Worm (Caenorhabditis elegans) whole organism, L2 larva: ENCODE data around the gene nhr-39.

Experiments
- alr-1 ChIP-seq: fragments of 150-350 bp; optimal IDR thresholded peaks from 2 replicates; lab custom pipeline; 2014; ENCODE audit warnings: missing biosample characterization, missing genetic modification characterization
- blmp-1 ChIP-seq: sonication (generic microtip); optimal IDR thresholded peaks from 2 replicates; lab custom pipeline; 2017; ENCODE audit warnings: missing genetic modification characterization, mild to moderate bottlenecking, missing compliant biosample characterization, antibody characterized with exemption, moderate library complexity; ENCODE audit not compliant: insufficient read depth
- dmd-4 ChIP-seq: sonication (generic microtip); optimal IDR thresholded peaks from 2 replicates; lab custom pipeline; 2017; ENCODE audit warnings: missing biosample characterization, missing genetic modification characterization
- gmeb-1 ChIP-seq: fragments of 150-350 bp; optimal IDR thresholded peaks from 2 replicates; lab custom pipeline; 2014; ENCODE audit warnings: missing biosample characterization, missing genetic modification characterization
- nhr-10 ChIP-seq: sonication (generic microtip); optimal IDR thresholded peaks from 2 replicates; lab custom pipeline; 2017; ENCODE audit warnings: missing biosample characterization, missing genetic modification characterization
- nhr-11 ChIP-seq: fragments of 150-350 bp; optimal IDR thresholded peaks from 2 replicates; lab custom pipeline; 2014; ENCODE audit warnings: missing biosample characterization, missing genetic modification characterization
- snpc-4 ChIP-seq: fragments of 150-350 bp; optimal IDR thresholded peaks from 2 replicates; lab custom pipeline; 2014; ENCODE audit warnings: missing biosample characterization, missing genetic modification characterization
- zag-1 ChIP-seq: fragments of 150-350 bp; optimal IDR thresholded peaks from 2 replicates; lab custom pipeline; 2014; ENCODE audit warnings: missing biosample characterization, missing genetic modification characterization
- ztf-11 ChIP-seq: sonication (generic microtip); optimal IDR thresholded peaks from 2 replicates; lab custom pipeline; 2017; ENCODE audit warnings: missing biosample characterization, missing genetic modification characterization

DNA sequence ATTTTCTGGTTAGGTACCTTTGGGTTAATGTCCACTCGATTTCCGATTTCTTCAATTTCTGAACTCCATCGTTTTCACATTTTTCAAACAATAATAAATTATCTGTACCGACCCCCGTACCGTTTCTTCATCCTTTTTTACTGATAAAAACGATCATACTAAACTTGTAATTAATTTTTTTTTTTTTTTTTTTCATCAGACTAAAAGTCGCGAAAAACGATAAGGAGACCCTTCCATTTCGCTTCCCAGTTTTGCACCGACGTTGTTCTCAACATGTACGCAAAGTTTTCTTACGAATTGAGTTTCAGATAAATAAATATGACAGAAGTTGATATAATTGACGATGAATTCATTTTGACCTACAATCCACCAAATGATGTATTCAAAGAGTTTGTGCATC lies 18.1 kb downstream of the nhr-39 start, which contains the start of gene F44A2.7:
- TF ChIP-seq dmd-4 (tag; lab: Kevin White, UChicago), result no peak
- TF ChIP-seq gmeb-1 (tag; lab: Kevin White, UChicago), result no peak
- no peak for TF ChIP-seq snpc-4
- TF ChIP-seq ztf-11, result no peak
- TF ChIP-seq nhr-11 (tag; lab: Kevin White, UChicago), result no peak
- TF ChIP-seq zag-1, result no peak
- no peak for TF ChIP-seq nhr-10 (tag; lab: Kevin White, UChicago)
- no peak for TF ChIP-seq alr-1 (tag; lab: Kevin White, UChicago)
- no peak for TF ChIP-seq blmp-1
